Fruit fly (Drosophila melanogaster) whole organism, pupa: ENCODE measurements around the gene CG33158.

ENCODE experiments used
- CG10348 ChIP-seq: fragments of 200-800 bp; sonication (Bioruptor generic); IDR thresholded peaks from 2 replicates; pipeline ENCODE4 v1.3.6; 2022; ENCODE audit warnings: missing biosample characterization, missing genetic modification characterization
- CG13204 ChIP-seq: fragments of 200-800 bp; sonication (Bioruptor generic); optimal IDR thresholded peaks from 2 replicates; lab custom pipeline; 2018; ENCODE audit warnings: missing biosample characterization, mild to moderate bottlenecking, missing genetic modification characterization, moderate library complexity
- CG15710 ChIP-seq: fragments of 200-800 bp; sonication (Bioruptor generic); optimal IDR thresholded peaks from 2 replicates; lab custom pipeline; 2018; ENCODE audit warnings: missing biosample characterization, mild to moderate bottlenecking, missing genetic modification characterization, moderate library complexity
- CG4496 ChIP-seq: fragments of 200-800 bp; sonication (Bioruptor generic); IDR thresholded peaks from 3 replicates; pipeline ENCODE4 v1.3.6; 2022; ENCODE audit warnings: missing biosample characterization, missing genetic modification characterization
- CG9948 ChIP-seq: fragments of 200-800 bp; sonication (Bioruptor generic); optimal IDR thresholded peaks from 2 replicates; lab custom pipeline; 2018; ENCODE audit warnings: missing biosample characterization, mild to moderate bottlenecking, missing genetic modification characterization, moderate library complexity
- D1 ChIP-seq: fragments of 200-800 bp; sonication (Bioruptor generic); optimal IDR thresholded peaks from 2 replicates; lab custom pipeline; 2018; ENCODE audit warnings: missing biosample characterization, mild to moderate bottlenecking, missing genetic modification characterization, moderate library complexity
- Snoo ChIP-seq: fragments of 200-800 bp; sonication (Bioruptor generic); optimal IDR thresholded peaks from 3 replicates; lab custom pipeline; 2017; ENCODE audit warnings: missing biosample characterization, mild to moderate bottlenecking, missing genetic modification characterization, inconsistent platforms
- fd96Ca ChIP-seq: fragments of 200-800 bp; sonication (Bioruptor generic); IDR thresholded peaks from 3 replicates; pipeline ENCODE4 v1.3.6; 2022; ENCODE audit warnings: missing biosample characterization, missing genetic modification characterization
- rn ChIP-seq: fragments of 200-800 bp; sonication (Bioruptor generic); IDR thresholded peaks from 2 replicates; pipeline ENCODE4 v1.3.6; 2022; ENCODE audit warnings: missing biosample characterization, missing genetic modification characterization

- no peak for TF ChIP-seq CG4496 (GFP tag; lab: Robert Waterston, UW)
- TF ChIP-seq CG15710 (tag; lab: Kevin White, UChicago): no peak
- no peak for TF ChIP-seq rn (GFP tag; lab: Robert Waterston, UW)
- no peak for TF ChIP-seq CG9948
- TF ChIP-seq Snoo (tag; lab: Kevin White, UChicago): no peak
- no peak for TF ChIP-seq CG13204 (GFP tag; lab: Kevin White, UChicago)
- no peak for TF ChIP-seq D1
- TF ChIP-seq fd96Ca (GFP tag; lab: Robert Waterston, UW): no peak
- no peak for TF ChIP-seq CG10348
These were observed 14.2 kb downstream of the CG33158 start for dm6 chr3L:16433556-16433955.
